Fruit fly (Drosophila melanogaster): ENCODE data around the gene ZAP3.

- TF ChIP-seq Dll (optimal IDR thresholded peaks at IDR 0.05) = no peak
- no peak for TF ChIP-seq usp (GFP tag; optimal IDR thresholded peaks at IDR 0.05)
Measured at dm6 chrX:10061327-10061726, 21.0 kb downstream of the ZAP3 start, which contains the start of gene Gr9a.
